Worm (Caenorhabditis elegans) whole organism, L1 larva: Measurements from ENCODE around the gene F58E2.5.

Source experiments
- jun-1 ChIP-seq: fragments of 150-350 bp; optimal IDR thresholded peaks from 2 replicates; lab custom pipeline; 2014; ENCODE audit warnings: missing biosample characterization, missing genetic modification reagents, missing genetic modification characterization
- lin-13 ChIP-seq: fragments of 150-350 bp; optimal IDR thresholded peaks from 2 replicates; lab custom pipeline; 2014; ENCODE audit warnings: missing biosample characterization, missing genetic modification reagents, missing genetic modification characterization
- nhr-237 ChIP-seq: fragments of 150-350 bp; optimal IDR thresholded peaks from 2 replicates; lab custom pipeline; 2014; ENCODE audit warnings: missing biosample characterization, missing genetic modification characterization
- pqm-1 ChIP-seq: sonication (generic microtip); optimal IDR thresholded peaks from 3 replicates; lab custom pipeline; 2017; ENCODE audit warnings: missing biosample characterization, missing genetic modification characterization

DNA sequence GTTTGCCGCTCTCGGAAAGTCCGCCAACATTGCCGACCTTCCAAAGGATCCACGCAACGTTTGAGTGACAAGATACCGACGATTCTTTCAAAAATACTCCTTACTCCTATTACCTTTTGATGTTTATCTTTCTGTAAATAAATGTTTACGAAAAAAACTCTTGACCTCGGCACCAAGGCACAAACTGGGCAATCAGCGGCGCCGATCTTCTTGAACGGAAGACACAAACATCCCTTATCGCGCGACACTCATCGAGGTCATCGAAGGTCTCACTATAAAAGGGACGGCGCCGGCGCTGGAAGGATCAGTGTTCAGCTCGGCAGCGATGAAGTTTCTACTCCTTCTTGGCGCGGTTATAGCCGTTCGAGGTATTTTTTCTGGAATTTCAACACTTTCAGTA is 5.4 kb upstream of the F58E2.5 start, which contains the start of gene grd-3:
- no peak for TF ChIP-seq nhr-237
- no peak for TF ChIP-seq pqm-1 (tag; lab: Kevin White, UChicago)
- TF ChIP-seq jun-1 (tag; lab: Kevin White, UChicago): no peak
- no peak for TF ChIP-seq lin-13 (GFP tag; lab: Kevin White, UChicago)
